Fruit fly (Drosophila melanogaster) S2 (cell line): ENCODE results near the gene CG5386.

Experiments used
- CG8478 ChIP-seq: fragments of >200 bp; optimal IDR thresholded peaks from 2 replicates; lab custom pipeline; 2018
- CTCF ChIP-seq, 2 experiments: fragments of >200 bp; optimal IDR thresholded peaks; 2 replicates each; lab custom pipeline; 2018

DNA sequence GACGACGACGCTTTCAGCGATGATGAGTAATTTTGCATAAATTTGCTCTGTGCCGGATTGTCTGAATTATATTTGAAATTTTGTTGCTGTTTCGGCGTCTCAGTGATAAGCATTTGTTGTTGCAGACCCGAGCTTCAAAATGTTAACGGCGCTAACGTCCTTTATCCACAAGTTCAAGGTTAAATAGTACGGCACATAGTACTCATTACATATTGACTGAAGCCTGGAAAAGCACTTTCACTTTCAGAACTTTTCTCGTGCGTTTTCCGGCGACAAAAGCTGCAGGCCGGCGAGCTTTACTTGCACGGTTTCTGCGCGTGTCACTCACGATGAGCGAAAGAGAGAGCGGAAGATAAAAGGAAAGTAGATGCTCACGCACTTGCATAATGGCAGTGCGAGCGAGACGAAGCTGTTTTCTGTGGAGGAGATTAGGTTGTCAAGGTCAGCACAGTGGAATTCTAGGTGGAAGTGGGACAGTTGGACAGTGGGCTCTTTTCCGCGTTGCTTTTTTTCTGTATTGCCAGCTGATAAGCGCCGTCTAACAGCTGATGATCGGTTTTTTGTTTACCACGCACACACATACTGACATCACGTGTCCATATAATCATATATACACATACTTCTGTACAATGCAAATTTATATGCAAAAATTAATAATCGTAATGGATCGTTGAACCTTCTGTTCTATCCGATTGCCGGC, 26.2 kb upstream of the CG5386 start:
- TF ChIP-seq CG8478 (no peak), CTCF (optimal IDR thresholded peaks at IDR 0.05; lab: Kevin White, UChicago) (no peak)
